Worm (Caenorhabditis elegans): ENCODE results near the gene polq-1.

Gene polq-1

DNA sequence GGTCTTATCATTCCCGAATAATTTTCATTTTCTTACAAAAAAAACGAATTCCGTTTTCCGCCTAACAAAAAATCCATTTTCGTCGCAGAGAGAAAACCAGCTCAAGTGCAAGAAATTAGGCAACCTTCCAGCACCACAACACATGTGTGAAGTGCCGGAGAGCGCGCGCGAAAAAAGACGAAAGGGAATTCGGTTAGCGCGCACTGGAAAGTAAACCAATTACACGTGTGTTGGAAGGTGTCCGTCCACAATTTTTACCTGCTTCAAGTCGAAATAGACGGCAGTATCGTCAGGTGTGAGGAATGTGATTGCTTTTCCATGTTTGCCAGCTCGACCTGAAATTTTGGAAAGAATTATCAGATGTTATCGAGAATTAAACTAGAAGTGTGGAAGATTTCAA is 31.7 kb upstream of the polq-1 start:
- TF ChIP-seq fkh-6 (tag; optimal IDR thresholded peaks at IDR 0.05) (no peak), pha-4 (tag; optimal IDR thresholded peaks at IDR 0.05) (no peak), dve-1 (tag; optimal IDR thresholded peaks at IDR 0.05) (no peak), ceh-18 (tag; optimal IDR thresholded peaks at IDR 0.05) (no peak), ttx-3 (tag; optimal IDR thresholded peaks at IDR 0.05) (no peak), nhr-232 (tag; optimal IDR thresholded peaks at IDR 0.05) (no peak), hlh-6 (tag; optimal IDR thresholded peaks at IDR 0.05) (no peak), unc-42 (tag; optimal IDR thresholded peaks at IDR 0.05) (peak; percentile 61), T23F11.4 (GFP tag; optimal IDR thresholded peaks at IDR 0.05) (no peak)

DNA sequence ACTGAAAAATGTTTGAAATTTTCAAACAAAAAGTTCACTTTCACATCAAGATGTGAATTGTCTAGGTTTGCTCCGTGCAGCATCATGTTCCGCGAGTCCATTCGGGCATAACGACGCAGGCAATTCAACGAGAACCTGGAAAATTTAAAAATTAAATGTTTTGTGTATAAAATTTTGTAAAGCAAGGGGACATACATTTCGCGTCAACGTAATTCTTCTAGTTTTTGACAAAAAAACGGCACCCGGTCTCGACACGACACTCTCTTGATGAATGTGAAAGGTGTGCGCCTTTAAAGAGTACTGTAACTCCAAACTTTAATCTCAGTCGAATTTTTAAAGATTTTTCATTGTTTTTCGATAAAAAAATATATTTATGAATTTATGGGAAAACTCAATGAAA is 31.1 kb upstream of the polq-1 start, which contains the start of gene R12B2.6:
TSS of gene R12B2.6 (minus strand) at position 101 of the 400 bp plus-strand sequence.
- no peak for TF ChIP-seq pqm-1 (tag; optimal IDR thresholded peaks at IDR 0.05)
- no peak for TF ChIP-seq unc-3 (GFP tag; conservative IDR thresholded peaks at IDR 0.05)
- TF ChIP-seq unc-3 (tag; optimal IDR thresholded peaks at IDR 0.05): no peak
- TF ChIP-seq F13H6.1 (tag; optimal IDR thresholded peaks at IDR 0.05): no peak
- TF ChIP-seq ttx-3 (tag; optimal IDR thresholded peaks at IDR 0.05): no peak
- no peak for TF ChIP-seq tbx-2 (tag; optimal IDR thresholded peaks at IDR 0.05)
- TF ChIP-seq ahr-1 (tag; optimal IDR thresholded peaks at IDR 0.05): no peak
- TF ChIP-seq lin-11 (tag; optimal IDR thresholded peaks at IDR 0.05): no peak

DNA sequence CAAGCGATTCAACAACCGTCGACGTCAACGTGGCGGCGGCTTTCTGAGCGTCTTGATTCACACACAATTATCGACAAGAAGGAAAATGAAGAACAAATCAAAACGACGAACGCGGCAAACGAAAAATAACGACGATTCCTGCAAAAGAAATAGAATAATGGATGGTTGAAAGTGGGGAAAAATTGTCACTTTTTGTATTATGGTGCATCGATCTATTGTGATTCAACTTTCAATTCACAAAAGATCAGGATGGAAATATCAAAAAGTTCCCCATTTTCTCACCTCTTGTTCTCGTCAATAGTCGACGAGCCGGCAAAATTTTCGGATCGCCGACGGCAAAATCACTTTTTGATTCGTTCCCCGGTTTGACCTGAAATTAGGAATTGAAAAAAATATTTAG is 30.4 kb upstream of the polq-1 start, which contains the start of the genes R12B2.13 and mdt-15:
TSS of gene R12B2.13 (minus strand) at position 101 of the 400 bp plus-strand sequence.
TSS of gene mdt-15 (minus strand) at position 376 of the 400 bp plus-strand sequence.
- no peak for TF ChIP-seq ceh-45 (GFP tag; IDR thresholded peaks at IDR 0.05)

DNA sequence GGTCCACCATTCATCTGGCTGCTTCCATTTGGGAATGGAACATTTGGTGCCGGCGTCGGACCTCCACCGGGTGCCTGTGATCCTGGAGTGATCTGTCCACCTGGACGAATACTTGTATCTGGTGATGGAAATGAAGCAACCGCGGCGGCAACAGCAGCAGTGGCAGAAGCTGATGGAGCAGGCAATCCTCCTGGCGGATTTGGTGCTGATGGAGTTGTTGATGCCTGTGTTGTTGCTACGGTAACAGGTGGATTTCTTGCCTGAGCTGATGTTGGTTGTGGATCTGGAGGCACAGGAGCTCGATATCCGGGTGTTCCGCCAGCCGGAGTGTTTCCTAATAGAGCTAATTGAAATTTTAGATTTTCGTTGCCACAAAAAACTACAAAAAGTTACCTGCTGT is 29.5 kb upstream of the polq-1 start:
- TF ChIP-seq eyg-1 (tag; optimal IDR thresholded peaks at IDR 0.05): no peak
- TF ChIP-seq sox-2 (GFP tag; IDR thresholded peaks at IDR 0.05): no peak
- TF ChIP-seq ceh-14 (tag; optimal IDR thresholded peaks at IDR 0.05): no peak
- no peak for TF ChIP-seq fkh-10 (GFP tag; optimal IDR thresholded peaks at IDR 0.05)
- TF ChIP-seq nhr-232 (tag; optimal IDR thresholded peaks at IDR 0.05): no peak
- no peak for TF ChIP-seq ahr-1 (tag; optimal IDR thresholded peaks at IDR 0.05)
- TF ChIP-seq ceh-31 (tag; optimal IDR thresholded peaks at IDR 0.05): no peak
- no peak for TF ChIP-seq gmeb-2 (tag; optimal IDR thresholded peaks at IDR 0.05)
- TF ChIP-seq unc-55 (GFP tag; optimal IDR thresholded peaks at IDR 0.05): no peak
- TF ChIP-seq che-1 (tag; optimal IDR thresholded peaks at IDR 0.05): no peak
- no peak for TF ChIP-seq dve-1 (tag; optimal IDR thresholded peaks at IDR 0.05)
- TF ChIP-seq K09A11.1 (tag; optimal IDR thresholded peaks at IDR 0.05; ENCODE audit: insufficient read depth): no peak
- TF ChIP-seq ceh-19 (GFP tag; optimal IDR thresholded peaks at IDR 0.05): no peak
- no peak for TF ChIP-seq lin-11 (tag; optimal IDR thresholded peaks at IDR 0.05)

DNA sequence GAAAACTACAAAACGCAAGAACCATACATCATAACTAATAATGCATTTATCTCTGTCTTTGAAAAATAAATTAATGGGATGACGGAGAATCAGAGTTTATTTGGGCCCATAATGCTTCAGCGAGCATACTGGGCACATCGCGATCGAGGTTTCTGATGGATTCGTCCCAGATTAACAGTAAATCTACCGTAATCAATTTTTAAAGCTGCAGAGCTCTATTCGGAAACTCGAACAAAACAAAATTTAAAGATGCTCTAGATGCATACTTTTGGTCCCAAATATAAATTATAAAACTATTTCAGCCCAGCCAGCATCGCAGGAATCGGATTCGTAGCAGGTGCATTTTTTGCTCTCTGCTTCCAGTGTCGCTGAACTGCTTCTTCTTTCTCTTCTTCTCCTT is 25.1 kb upstream of the polq-1 start:
- TF ChIP-seq unc-55 (GFP tag; optimal IDR thresholded peaks at IDR 0.05): no peak
- TF ChIP-seq che-1 (tag; optimal IDR thresholded peaks at IDR 0.05): peak; percentile 23

DNA sequence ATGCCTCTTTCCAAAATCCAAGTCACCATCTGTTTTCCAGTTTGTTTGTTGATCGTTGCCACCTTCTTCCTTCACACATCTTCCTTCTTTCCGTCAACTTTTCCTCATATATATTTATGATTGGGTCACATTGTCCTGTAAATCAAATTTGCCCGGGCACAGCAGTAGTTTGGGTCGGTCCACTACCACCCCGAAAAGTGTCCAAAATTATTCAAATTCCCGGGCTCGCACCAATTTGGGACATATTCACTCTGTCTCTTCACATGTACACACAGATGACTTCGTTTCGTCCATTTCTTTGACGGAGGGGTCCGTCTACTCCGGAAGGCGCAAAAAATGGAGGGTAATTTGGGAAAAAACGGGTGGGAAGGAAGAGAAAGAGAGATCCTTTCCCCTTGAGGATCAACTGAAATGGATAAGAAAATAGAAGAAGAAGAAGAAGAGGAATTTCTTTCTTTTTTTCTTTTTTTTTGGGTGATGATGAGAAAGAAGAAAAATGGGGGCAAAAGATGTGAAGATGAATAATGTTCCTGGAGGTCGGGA is 24.0 kb upstream of the polq-1 start:
- TF ChIP-seq unc-42 (tag; optimal IDR thresholded peaks at IDR 0.05): peak; percentile 95
- TF ChIP-seq ceh-14 (tag; optimal IDR thresholded peaks at IDR 0.05): no peak
- TF ChIP-seq ets-4 (tag; optimal IDR thresholded peaks at IDR 0.05): peak; percentile 19

DNA sequence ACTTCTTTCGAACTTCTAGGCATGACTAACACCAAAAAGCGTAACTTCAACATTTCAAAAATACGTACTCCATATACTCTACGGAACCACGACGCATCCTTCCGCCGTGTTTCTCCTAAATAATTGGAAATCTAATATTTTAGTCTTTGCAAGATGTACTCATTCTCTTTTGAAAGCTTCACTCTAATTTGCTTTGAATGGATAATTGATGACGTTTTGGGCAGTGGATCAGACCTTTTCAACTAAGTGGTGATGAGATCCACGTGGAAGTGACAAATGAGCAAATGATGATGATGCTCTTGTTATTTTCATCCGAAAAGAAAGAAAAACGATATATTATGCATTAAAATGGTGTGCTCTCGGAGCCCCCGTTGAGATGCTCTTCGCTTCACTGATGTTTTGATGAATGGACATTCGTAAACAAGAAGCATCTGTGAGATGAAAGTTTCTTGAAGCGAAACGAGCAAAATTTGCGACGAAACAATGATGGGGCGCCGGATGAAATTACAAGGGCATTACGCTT is 21.6 kb upstream of the polq-1 start:
- TF ChIP-seq ceh-31 (tag; optimal IDR thresholded peaks at IDR 0.05): peak; percentile 26
- no peak for TF ChIP-seq Y22D7AL.16 (tag; optimal IDR thresholded peaks at IDR 0.05)

Data from whole organism, late embryonic.